Worm (Caenorhabditis elegans): ENCODE measurements around the gene F36H9.4.

DNA sequence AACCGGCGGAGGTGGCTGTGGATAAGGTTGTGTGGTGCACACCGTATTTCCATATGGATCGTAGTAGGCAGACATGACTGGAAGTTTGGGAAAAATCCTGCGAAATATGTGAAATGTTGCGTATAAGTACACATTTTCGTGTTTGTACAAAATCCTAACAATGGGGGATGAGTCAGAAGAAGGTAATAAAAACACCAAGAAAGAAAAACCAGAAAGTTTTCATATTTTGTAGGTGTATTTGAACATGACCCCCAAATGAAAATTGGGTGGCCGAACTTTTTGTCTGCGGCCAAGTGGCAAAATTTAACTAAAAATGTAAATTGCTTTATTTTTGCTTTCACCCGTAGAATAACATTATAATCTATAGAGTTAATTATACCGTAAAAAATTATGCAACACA lies 32.0 kb upstream of the F36H9.4 start, which contains the start of gene Y46H3A.4:
- TF ChIP-seq nhr-12 (tag; optimal IDR thresholded peaks at IDR 0.05): no peak
- TF ChIP-seq unc-120 (tag; optimal IDR thresholded peaks at IDR 0.05; ENCODE audit: poor library complexity, severe bottlenecking): no peak
- no peak for TF ChIP-seq lsy-2 (tag; optimal IDR thresholded peaks at IDR 0.05)
- no peak for TF ChIP-seq mls-2 (tag; optimal IDR thresholded peaks at IDR 0.05)
- no peak for TF ChIP-seq nhr-76 (tag; optimal IDR thresholded peaks at IDR 0.05)
- no peak for TF ChIP-seq mab-5 (tag; optimal IDR thresholded peaks at IDR 0.05)
- no peak for TF ChIP-seq pha-4 (tag; optimal IDR thresholded peaks at IDR 0.05)
- no peak for TF ChIP-seq ceh-83 (GFP tag; optimal IDR thresholded peaks at IDR 0.05)
- no peak for TF ChIP-seq unc-39 (tag; optimal IDR thresholded peaks at IDR 0.05)
- no peak for TF ChIP-seq nhr-237 (tag; optimal IDR thresholded peaks at IDR 0.05)
- no peak for TF ChIP-seq unc-62 (GFP tag; optimal IDR thresholded peaks at IDR 0.05)
- no peak for TF ChIP-seq flh-1 (GFP tag; optimal IDR thresholded peaks at IDR 0.05)
- TF ChIP-seq snpc-4 (tag; optimal IDR thresholded peaks at IDR 0.05): no peak

Data from whole organism, mixed stage, embryonic.